Worm (Caenorhabditis elegans): ENCODE data around the gene R10F2.6.

R10F2.6 gene

DNA sequence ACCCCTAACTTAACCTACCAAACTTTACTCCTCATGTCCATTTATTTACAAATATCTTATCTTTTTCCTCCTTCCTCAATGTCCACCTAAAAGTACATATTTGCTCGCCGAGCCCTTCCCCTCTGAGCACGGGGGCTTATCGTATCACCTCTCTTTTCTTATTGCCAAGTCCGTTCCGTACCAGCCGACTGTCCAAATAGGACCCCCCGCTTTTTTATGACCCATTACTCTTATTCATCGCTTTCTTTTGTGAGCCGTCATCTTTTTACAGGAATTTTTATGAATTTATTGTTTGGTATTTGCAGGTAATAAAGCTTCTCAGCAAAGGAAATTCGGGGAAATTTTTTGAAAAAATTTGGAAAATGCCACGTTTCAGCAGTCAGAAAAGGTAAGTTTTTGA lies 38.2 kb upstream of the R10F2.6 start, which contains the start of gene Y55D5A.1:
TSS of gene Y55D5A.1 (plus strand) at position 301 of the 400 bp plus-strand sequence.
- TF ChIP-seq jun-1 (tag; optimal IDR thresholded peaks at IDR 0.05) (no peak), lin-15B (tag; optimal IDR thresholded peaks at IDR 0.05) (no peak), vab-15 (tag; optimal IDR thresholded peaks at IDR 0.05) (no peak)

DNA sequence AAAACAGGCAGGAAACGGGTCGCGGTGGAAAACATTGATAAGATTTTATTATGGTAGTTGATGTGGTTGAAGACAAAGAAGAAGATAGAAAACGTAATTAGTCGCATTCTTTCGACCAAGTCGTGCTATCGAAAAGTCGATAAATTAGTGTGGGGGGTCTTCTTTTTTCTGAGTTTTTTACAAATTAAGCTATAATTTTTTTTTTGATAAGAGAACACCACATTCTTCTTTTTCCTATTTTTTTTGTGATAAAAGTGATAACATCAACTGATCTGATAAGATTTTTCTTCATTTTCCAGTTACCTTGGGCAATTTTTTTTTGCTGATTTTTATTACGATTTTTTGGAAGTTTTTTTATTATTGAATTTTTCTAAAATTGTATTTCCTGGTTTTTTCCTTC lies 37.0 kb upstream of the R10F2.6 start:
- TF ChIP-seq ceh-8 (GFP tag; optimal IDR thresholded peaks at IDR 0.05) (no peak), elt-3 (tag; optimal IDR thresholded peaks at IDR 0.05) (peak in 1 of 6 experiments; percentile 71), efl-1 (optimal IDR thresholded peaks at IDR 0.05) (no peak), efl-1 (GFP tag; optimal IDR thresholded peaks at IDR 0.05 in 1 of 2) (peak in 1 of 2 experiments; percentile 38), blmp-1 (tag; optimal IDR thresholded peaks at IDR 0.05) (peak; percentile 7), nhr-90 (tag; optimal IDR thresholded peaks at IDR 0.05; ENCODE audit: poor library complexity) (peak; percentile 10), irx-1 (tag; optimal IDR thresholded peaks at IDR 0.05) (no peak)

DNA sequence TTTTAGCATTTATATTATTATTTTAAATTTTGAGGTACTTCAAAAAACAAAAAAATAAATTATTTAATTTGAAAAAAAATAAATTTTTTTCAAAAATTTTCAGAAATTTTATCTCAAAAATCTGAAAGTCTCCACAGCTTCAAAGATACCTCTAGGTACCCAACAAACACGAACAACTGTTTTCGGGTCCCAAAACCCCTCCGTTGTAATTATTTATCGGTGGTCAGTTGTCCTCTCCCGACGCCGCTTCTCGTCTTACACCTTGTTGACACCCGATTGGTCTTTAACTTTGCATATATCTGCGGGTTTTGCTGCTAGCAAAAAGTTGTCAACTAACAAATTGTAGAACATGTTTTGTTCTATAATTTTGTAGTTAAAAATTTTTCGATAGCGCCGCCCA lies 32.3 kb upstream of the R10F2.6 start:
- TF ChIP-seq lin-35 (GFP tag; optimal IDR thresholded peaks at IDR 0.05): no peak
- no peak for TF ChIP-seq lin-15B (tag; optimal IDR thresholded peaks at IDR 0.05)
- no peak for TF ChIP-seq C34B4.2 (tag; optimal IDR thresholded peaks at IDR 0.05)
- no peak for TF ChIP-seq isw-1 (GFP tag; IDR thresholded peaks at IDR 0.05)
- TF ChIP-seq efl-1 (optimal IDR thresholded peaks at IDR 0.05): no peak
- no peak for TF ChIP-seq efl-1 (GFP tag; optimal IDR thresholded peaks at IDR 0.05 in 1 of 2)
- TF ChIP-seq pax-3 (tag; optimal IDR thresholded peaks at IDR 0.05): no peak
- no peak for TF ChIP-seq zip-4 (GFP tag; optimal IDR thresholded peaks at IDR 0.05)
- no peak for TF ChIP-seq grh-1 (GFP tag; IDR thresholded peaks at IDR 0.05)
- no peak for TF ChIP-seq ceh-8 (GFP tag; optimal IDR thresholded peaks at IDR 0.05)
- TF ChIP-seq mab-9 (GFP tag; IDR thresholded peaks at IDR 0.05): no peak
- no peak for TF ChIP-seq elt-3 (tag; optimal IDR thresholded peaks at IDR 0.05)
- TF ChIP-seq ceh-88 (GFP tag; IDR thresholded peaks at IDR 0.05): no peak
- no peak for TF ChIP-seq pqm-1 (tag; optimal IDR thresholded peaks at IDR 0.05)
- no peak for TF ChIP-seq ceh-82 (tag; optimal IDR thresholded peaks at IDR 0.05)
- no peak for TF ChIP-seq efl-3 (GFP tag; optimal IDR thresholded peaks at IDR 0.05)
- no peak for TF ChIP-seq nhr-84 (tag; optimal IDR thresholded peaks at IDR 0.05)
- no peak for TF ChIP-seq egl-13 (tag; optimal IDR thresholded peaks at IDR 0.05)
- TF ChIP-seq mef-2 (tag; optimal IDR thresholded peaks at IDR 0.05): no peak
- no peak for TF ChIP-seq fos-1 (tag; optimal IDR thresholded peaks at IDR 0.05)

DNA sequence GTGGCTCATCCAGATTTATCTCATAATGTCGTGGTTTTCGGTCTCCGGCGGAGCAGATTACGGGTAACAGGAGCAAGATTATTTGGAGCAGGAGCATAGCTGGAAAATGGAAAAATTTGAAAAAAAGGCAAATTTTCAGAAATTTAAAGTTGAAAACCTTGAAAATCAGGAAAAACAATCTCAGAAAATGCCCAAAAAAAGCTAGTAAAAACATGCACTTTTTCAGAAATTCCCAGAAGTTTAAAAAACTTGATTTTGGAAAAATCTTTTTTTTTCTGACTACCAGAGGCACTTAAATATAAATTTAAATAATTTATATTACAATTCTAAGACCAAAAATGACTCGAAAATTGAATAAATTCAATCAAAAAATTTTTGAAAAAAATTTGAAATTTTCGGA lies 31.8 kb upstream of the R10F2.6 start, which contains the start of gene Y55D5A.3:
TSS of gene Y55D5A.3 (minus strand) at position 101 of the 400 bp plus-strand sequence.
- no peak for TF ChIP-seq C16A3.4 (tag; optimal IDR thresholded peaks at IDR 0.05)
- TF ChIP-seq rnt-1 (tag; optimal IDR thresholded peaks at IDR 0.05): no peak
- TF ChIP-seq unc-130 (tag; optimal IDR thresholded peaks at IDR 0.05): no peak
- no peak for TF ChIP-seq ceh-63 (GFP tag; optimal IDR thresholded peaks at IDR 0.05)
- no peak for TF ChIP-seq efl-1 (optimal IDR thresholded peaks at IDR 0.05)
- TF ChIP-seq efl-1 (GFP tag; optimal IDR thresholded peaks at IDR 0.05 in 1 of 2): no peak
- no peak for TF ChIP-seq sox-4 (tag; optimal IDR thresholded peaks at IDR 0.05)
- no peak for TF ChIP-seq hlh-17 (GFP tag; optimal IDR thresholded peaks at IDR 0.05; ENCODE audit: borderline replicate concordance)
- TF ChIP-seq mep-1 (tag; optimal IDR thresholded peaks at IDR 0.05): no peak
- no peak for TF ChIP-seq ceh-90 (tag; optimal IDR thresholded peaks at IDR 0.05)
- no peak for TF ChIP-seq nhr-11 (tag; optimal IDR thresholded peaks at IDR 0.05)
- TF ChIP-seq elt-3 (tag; optimal IDR thresholded peaks at IDR 0.05): no peak
- no peak for TF ChIP-seq alr-1 (tag; optimal IDR thresholded peaks at IDR 0.05; ENCODE audit: borderline replicate concordance)
- TF ChIP-seq ceh-82 (tag; optimal IDR thresholded peaks at IDR 0.05): no peak
- no peak for TF ChIP-seq nhr-71 (tag; optimal IDR thresholded peaks at IDR 0.05)
- no peak for TF ChIP-seq lsy-2 (tag; optimal IDR thresholded peaks at IDR 0.05)
